Fruit fly (Drosophila melanogaster) whole organism, embryonic: ENCODE data around the gene Jhbp5.

Experiments
- Abd-B ChIP-seq: fragments of 200-800 bp; sonication (Bioruptor generic); optimal IDR thresholded peaks from 2 replicates; lab custom pipeline; 2018; ENCODE audit warnings: missing biosample characterization, mild to moderate bottlenecking, missing genetic modification characterization, moderate library complexity
- Bteb2 ChIP-seq: fragments of 200-800 bp; sonication (Bioruptor generic); optimal IDR thresholded peaks from 2 replicates; lab custom pipeline; 2016; ENCODE audit warnings: missing biosample characterization, missing genetic modification characterization
- CG14441 ChIP-seq: fragments of 200-800 bp; sonication (Bioruptor generic); IDR thresholded peaks from 2 replicates; pipeline ENCODE4 v1.3.6; 2022; ENCODE audit warnings: missing biosample characterization, missing genetic modification characterization
- CG15479 ChIP-seq: fragments of 200-800 bp; sonication (Bioruptor generic); optimal IDR thresholded peaks from 3 replicates; lab custom pipeline; 2019; ENCODE audit warnings: missing biosample characterization, mild to moderate bottlenecking, missing genetic modification characterization, moderate library complexity
- CG17829 ChIP-seq: fragments of 200-800 bp; optimal IDR thresholded peaks from 2 replicates; lab custom pipeline; 2019; ENCODE audit warnings: missing biosample characterization, mild to moderate bottlenecking, missing genetic modification characterization, moderate library complexity
- CG18011 ChIP-seq: fragments of 200-800 bp; sonication (Bioruptor generic); optimal IDR thresholded peaks from 2 replicates; lab custom pipeline; 2017; ENCODE audit warnings: missing biosample characterization, missing genetic modification characterization, mild to moderate bottlenecking, moderate library complexity, missing genotype
- CG18262 ChIP-seq: fragments of 200-800 bp; optimal IDR thresholded peaks from 3 replicates; lab custom pipeline; 2019; ENCODE audit warnings: missing biosample characterization, mild to moderate bottlenecking, missing genetic modification characterization, moderate library complexity
- CG32532 ChIP-seq: fragments of 200-800 bp; sonication (Bioruptor generic); IDR thresholded peaks from 2 replicates; pipeline ENCODE4 v1.3.6; 2022; ENCODE audit warnings: missing biosample characterization, missing genetic modification characterization
- CG7271 ChIP-seq: fragments of 200-800 bp; sonication (Bioruptor generic); optimal IDR thresholded peaks from 2 replicates; lab custom pipeline; 2018; ENCODE audit warnings: missing biosample characterization, mild to moderate bottlenecking, missing genetic modification characterization, moderate library complexity
- CG7745 ChIP-seq: fragments of 200-800 bp; sonication (Bioruptor generic); optimal IDR thresholded peaks from 2 replicates; lab custom pipeline; 2018; ENCODE audit warnings: missing biosample characterization, mild to moderate bottlenecking, missing genetic modification characterization, moderate library complexity
- CG7928 ChIP-seq: fragments of 200-800 bp; sonication (Bioruptor generic); optimal IDR thresholded peaks from 2 replicates; lab custom pipeline; 2017; ENCODE audit warnings: missing biosample characterization, mild to moderate bottlenecking, missing genetic modification characterization
- CG8765 ChIP-seq: fragments of 200-800 bp; sonication (Bioruptor generic); IDR thresholded peaks from 2 replicates; pipeline ENCODE4 v1.3.6; 2022; ENCODE audit warnings: missing biosample characterization, missing genetic modification characterization
- CoRest ChIP-seq: fragments of 200-800 bp; sonication (Bioruptor generic); optimal IDR thresholded peaks from 3 replicates; lab custom pipeline; 2018; ENCODE audit warnings: missing biosample characterization, mild to moderate bottlenecking, missing genetic modification characterization, moderate library complexity
- D ChIP-seq, 2 experiments: fragments of 200-800 bp in 1 of 2; fragments of >200 bp in 1 of 2; sonication (Bioruptor generic) in 1 of 2; optimal IDR thresholded peaks; 2 replicates in 1 of 2; 3 replicates in 1 of 2; lab custom pipeline; 2017; ENCODE audit warnings: mild to moderate bottlenecking in 1 of 2, missing biosample characterization in 1 of 2, missing genetic modification characterization in 1 of 2, missing genetic modification reagents in 1 of 2
- Dek ChIP-seq: fragments of 200-800 bp; sonication (Bioruptor generic); optimal IDR thresholded peaks from 3 replicates; lab custom pipeline; 2019; ENCODE audit warnings: missing biosample characterization, mild to moderate bottlenecking, missing genetic modification characterization, moderate library complexity
- Doc3 ChIP-seq: fragments of 200-800 bp; sonication (Bioruptor generic); IDR thresholded peaks from 3 replicates; pipeline ENCODE4 v1.3.6; 2022; ENCODE audit warnings: missing biosample characterization, missing genetic modification characterization; ENCODE audit not compliant: partially characterized antibody
- HLH4C ChIP-seq: fragments of 200-800 bp; sonication (Bioruptor generic); IDR thresholded peaks from 3 replicates; pipeline ENCODE4 v1.3.6; 2022; ENCODE audit warnings: missing biosample characterization, missing genetic modification characterization; ENCODE audit not compliant: partially characterized antibody
- Lim3 ChIP-seq: fragments of 200-800 bp; sonication (Bioruptor generic); IDR thresholded peaks from 2 replicates; pipeline ENCODE4 v1.3.6; 2022; ENCODE audit warnings: missing biosample characterization, missing genetic modification characterization
- MBD-R2 ChIP-seq: fragments of 200-800 bp; sonication (Bioruptor generic); IDR thresholded peaks from 2 replicates; pipeline ENCODE4 v1.3.6; 2022; ENCODE audit warnings: missing biosample characterization, missing genetic modification characterization
- MTF-1 ChIP-seq: fragments of 200-800 bp; sonication (Bioruptor generic); optimal IDR thresholded peaks from 2 replicates; lab custom pipeline; 2018; ENCODE audit warnings: missing biosample characterization, mild to moderate bottlenecking, missing genetic modification characterization, borderline replicate concordance
- Nf-YB ChIP-seq: fragments of 200-800 bp; sonication (Bioruptor generic); optimal IDR thresholded peaks from 3 replicates; lab custom pipeline; 2019; ENCODE audit warnings: missing biosample characterization, mild to moderate bottlenecking, missing genetic modification characterization, moderate library complexity
- PHDP ChIP-seq: fragments of 200-800 bp; sonication (Bioruptor generic); optimal IDR thresholded peaks from 3 replicates; lab custom pipeline; 2018; ENCODE audit warnings: missing biosample characterization, mild to moderate bottlenecking, missing genetic modification characterization, moderate library complexity
- Xrp1 ChIP-seq: fragments of 200-800 bp; sonication (Bioruptor generic); IDR thresholded peaks from 2 replicates; pipeline ENCODE4 v1.3.6; 2022; ENCODE audit warnings: missing biosample characterization, missing genetic modification characterization
- ap ChIP-seq: fragments of 200-800 bp; sonication (Bioruptor generic); IDR thresholded peaks from 2 replicates; pipeline ENCODE4 v1.3.6; 2022; ENCODE audit warnings: missing biosample characterization, missing genetic modification characterization
- bcd ChIP-seq: fragments of 200-800 bp; sonication (Bioruptor generic); optimal IDR thresholded peaks from 2 replicates; lab custom pipeline; 2017; ENCODE audit warnings: missing biosample characterization, mild to moderate bottlenecking, missing genetic modification characterization
- cad ChIP-seq: fragments of >200 bp; optimal IDR thresholded peaks from 2 replicates; lab custom pipeline; 2017; ENCODE audit warnings: missing biosample characterization, missing genetic modification characterization
- cwo ChIP-seq: fragments of 200-800 bp; sonication (Bioruptor generic); optimal IDR thresholded peaks from 3 replicates; lab custom pipeline; 2017; ENCODE audit warnings: missing biosample characterization, missing genetic modification characterization, mild to moderate bottlenecking, moderate library complexity, missing genetic modification reagents
- dpn ChIP-seq, 2 experiments: fragments of 200-800 bp; sonication (Bioruptor generic); optimal IDR thresholded peaks; 3 replicates each; lab custom pipeline; 2016; ENCODE audit warnings: missing biosample characterization in 2 of 2, missing genetic modification characterization in 2 of 2
- dysf ChIP-seq: fragments of 200-800 bp; sonication (Bioruptor generic); IDR thresholded peaks from 3 replicates; pipeline ENCODE4 v1.3.6; 2022; ENCODE audit warnings: missing biosample characterization, missing genetic modification characterization
- gem ChIP-seq: fragments of 200-800 bp; sonication (Bioruptor generic); optimal IDR thresholded peaks from 2 replicates; lab custom pipeline; 2019; ENCODE audit warnings: missing biosample characterization, mild to moderate bottlenecking, missing genetic modification characterization, moderate library complexity
- insv ChIP-seq, 2 experiments: fragments of 200-800 bp; sonication (Bioruptor generic); optimal IDR thresholded peaks; 3 replicates each; lab custom pipeline; 2016 to 2018; ENCODE audit warnings: missing biosample characterization in 2 of 2, missing genetic modification characterization in 2 of 2
- row ChIP-seq: fragments of 200-800 bp; sonication (Bioruptor generic); IDR thresholded peaks from 3 replicates; pipeline ENCODE4 v1.3.6; 2022; ENCODE audit warnings: missing biosample characterization, missing genetic modification characterization
- so ChIP-seq: fragments of 200-800 bp; sonication (Bioruptor generic); IDR thresholded peaks from 3 replicates; pipeline ENCODE4 v1.3.6; 2022; ENCODE audit warnings: missing biosample characterization, missing genetic modification characterization
- sob ChIP-seq: fragments of 200-800 bp; sonication (Bioruptor generic); IDR thresholded peaks from 2 replicates; pipeline ENCODE4 v1.3.6; 2022; ENCODE audit warnings: missing biosample characterization, missing genetic modification characterization
- tll ChIP-seq, 2 experiments: fragments of 200-800 bp in 1 of 2; fragments of >200 bp in 1 of 2; sonication (Bioruptor generic) in 1 of 2; optimal IDR thresholded peaks; 2 replicates each; lab custom pipeline; 2017 to 2019; ENCODE audit warnings: missing biosample characterization in 2 of 2, missing genetic modification characterization in 2 of 2, mild to moderate bottlenecking in 1 of 2, moderate library complexity in 1 of 2
- twi ChIP-seq: fragments of 200-800 bp; optimal IDR thresholded peaks from 2 replicates; lab custom pipeline; 2019; ENCODE audit warnings: missing biosample characterization, mild to moderate bottlenecking, missing genetic modification characterization, moderate library complexity
- wdn ChIP-seq: fragments of 200-800 bp; sonication (Bioruptor generic); IDR thresholded peaks from 2 replicates; pipeline ENCODE4 v1.3.6; 2022; ENCODE audit warnings: missing biosample characterization, missing genetic modification characterization
- zen ChIP-seq: fragments of 200-800 bp; sonication (Bioruptor generic); optimal IDR thresholded peaks from 3 replicates; lab custom pipeline; 2018; ENCODE audit warnings: missing biosample characterization, mild to moderate bottlenecking, missing genetic modification characterization, moderate library complexity

Gene Jhbp5

DNA sequence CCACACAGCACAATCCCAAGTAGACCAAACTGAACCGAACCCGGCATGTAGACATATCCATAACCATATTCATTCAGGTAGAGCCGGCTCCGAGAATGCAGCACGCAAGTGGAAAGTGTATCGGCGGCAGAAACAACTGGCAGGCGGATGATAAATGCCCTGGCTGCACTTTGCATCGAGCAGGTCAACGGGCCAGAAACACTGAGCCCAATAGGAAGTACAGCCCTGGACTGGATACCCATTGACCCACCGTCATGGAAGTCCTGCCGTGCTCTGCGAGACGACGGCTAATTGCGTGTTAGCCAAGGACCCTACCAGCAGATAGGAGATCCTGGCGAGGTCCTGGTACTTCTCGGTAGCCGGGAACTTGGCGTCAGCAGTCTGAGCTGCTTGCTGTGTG is 16.3 kb downstream of the Jhbp5 start (continued):
- TF ChIP-seq Nf-YB (GFP tag; lab: Kevin White, UChicago): no peak
- TF ChIP-seq CG32532 (GFP tag; lab: Robert Waterston, UW): no peak
- no peak for TF ChIP-seq gem (tag; lab: Kevin White, UChicago)
- TF ChIP-seq so (GFP tag; lab: Robert Waterston, UW): no peak
- TF ChIP-seq ap: no peak
- no peak for TF ChIP-seq HLH4C (GFP tag; lab: Robert Waterston, UW)
- TF ChIP-seq CG8765 (GFP tag; lab: Robert Waterston, UW): no peak
- no peak for TF ChIP-seq Abd-B (GFP tag; lab: Kevin White, UChicago)
- no peak for TF ChIP-seq bcd (GFP tag; lab: Kevin White, UChicago)
- no peak for TF ChIP-seq wdn (GFP tag; lab: Robert Waterston, UW)
- no peak for TF ChIP-seq Doc3 (GFP tag; lab: Robert Waterston, UW)
- no peak for TF ChIP-seq CG18011 (GFP tag; lab: Kevin White, UChicago)
- peak; percentile 89 for TF ChIP-seq CG15479 (GFP tag; lab: Kevin White, UChicago)
- TF ChIP-seq MBD-R2 (GFP tag; lab: Robert Waterston, UW): no peak
- TF ChIP-seq zen (tag; lab: Kevin White, UChicago): peak; percentile 87
- no peak for TF ChIP-seq CG7928 (GFP tag; lab: Kevin White, UChicago)
- no peak for TF ChIP-seq sob (GFP tag; lab: Robert Waterston, UW)
- TF ChIP-seq, all 482 proteins: peak for 5

DNA sequence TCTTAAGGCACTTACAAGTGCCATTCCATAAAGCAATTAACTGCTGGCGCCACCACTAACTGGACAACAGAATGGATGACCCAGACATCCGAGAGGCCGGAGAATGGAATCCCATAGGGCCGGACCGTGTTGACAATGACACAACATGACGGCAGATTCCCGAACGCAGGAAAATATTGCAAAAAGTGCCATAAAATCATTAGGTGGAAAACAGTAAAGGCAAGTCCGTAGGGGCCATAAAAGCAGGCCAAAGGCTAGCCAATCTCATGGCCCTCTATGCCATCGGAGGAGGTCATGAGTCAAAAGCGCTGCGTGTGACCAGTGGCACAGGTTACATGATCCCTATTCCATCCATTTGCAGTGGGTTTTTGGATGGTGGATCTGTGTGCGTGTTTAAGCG is 17.3 kb downstream of the Jhbp5 start:
- TF ChIP-seq MTF-1 (GFP tag; lab: Kevin White, UChicago): no peak
- TF ChIP-seq tll (GFP tag; optimal IDR thresholded peaks at IDR 0.05; lab: Kevin White, UChicago): peak in 1 of 2 experiments; percentile 88
- TF ChIP-seq dysf: no peak
- TF ChIP-seq row: no peak
- TF ChIP-seq CG15479 (GFP tag; lab: Kevin White, UChicago): peak; percentile 46
- no peak for TF ChIP-seq twi (tag; lab: Kevin White, UChicago)
- TF ChIP-seq cwo (GFP tag; lab: Kevin White, UChicago): no peak
- TF ChIP-seq Bteb2 (GFP tag; lab: Kevin White, UChicago): no peak
- peak; percentile 100 for TF ChIP-seq zen (tag; lab: Kevin White, UChicago)
- TF ChIP-seq insv (GFP tag; optimal IDR thresholded peaks at IDR 0.05; lab: Kevin White, UChicago): peak in 1 of 2 experiments; percentile 7
- TF ChIP-seq Dek: no peak
- no peak for TF ChIP-seq CG18262 (tag; lab: Kevin White, UChicago)
- TF ChIP-seq Xrp1: no peak
- no peak for TF ChIP-seq Lim3 (GFP tag; lab: Robert Waterston, UW)
- TF ChIP-seq dpn (GFP tag; optimal IDR thresholded peaks at IDR 0.05; lab: Kevin White, UChicago): no peak
- peak; percentile 40 for TF ChIP-seq CG7271 (tag; lab: Kevin White, UChicago)
- no peak for TF ChIP-seq CG14441
- no peak for TF ChIP-seq PHDP (tag; lab: Kevin White, UChicago)
- no peak for TF ChIP-seq CG7745 (tag; lab: Kevin White, UChicago)
- TF ChIP-seq cad (GFP tag; lab: Kevin White, UChicago): peak; percentile 99
- TF ChIP-seq CG17829: no peak
- TF ChIP-seq D (optimal IDR thresholded peaks at IDR 0.05; lab: Kevin White, UChicago): peak; percentile 95
- TF ChIP-seq D (GFP tag; optimal IDR thresholded peaks at IDR 0.05; lab: Kevin White, UChicago): no peak
- no peak for TF ChIP-seq CoRest (tag; lab: Kevin White, UChicago)
